Worm (Caenorhabditis elegans) whole organism, L1 larva: ENCODE measurements around the gene T12D8.5.

Experiments used
- F16B12.6 ChIP-seq: fragments of 150-350 bp; optimal IDR thresholded peaks from 2 replicates; lab custom pipeline; 2014; ENCODE audit warnings: missing biosample characterization, missing genetic modification characterization
- ama-1 ChIP-seq: fragments of 150-350 bp; optimal IDR thresholded peaks from 2 replicates; lab custom pipeline; 2014
- ceh-82 ChIP-seq, 3 experiments: fragments of 150-350 bp in 1 of 3; sonication (generic microtip) in 2 of 3; optimal IDR thresholded peaks; 2 replicates each; lab custom pipeline; 2014 to 2017; ENCODE audit warnings: missing biosample characterization in 3 of 3, missing genetic modification characterization in 3 of 3
- fkh-4 ChIP-seq: sonication (generic microtip); optimal IDR thresholded peaks from 2 replicates; lab custom pipeline; 2016; ENCODE audit warnings: missing compliant biosample characterization, missing genetic modification characterization, borderline replicate concordance
- mdl-1 ChIP-seq, 2 experiments: fragments of 150-350 bp; optimal IDR thresholded peaks; 2 replicates each; lab custom pipeline; 2014 to 2017; ENCODE audit warnings: missing biosample characterization in 2 of 2, missing genetic modification characterization in 2 of 2, inconsistent platforms in 1 of 2
- nhr-12 ChIP-seq: sonication (generic microtip); optimal IDR thresholded peaks from 2 replicates; lab custom pipeline; 2017; ENCODE audit warnings: missing biosample characterization, missing genetic modification characterization

DNA sequence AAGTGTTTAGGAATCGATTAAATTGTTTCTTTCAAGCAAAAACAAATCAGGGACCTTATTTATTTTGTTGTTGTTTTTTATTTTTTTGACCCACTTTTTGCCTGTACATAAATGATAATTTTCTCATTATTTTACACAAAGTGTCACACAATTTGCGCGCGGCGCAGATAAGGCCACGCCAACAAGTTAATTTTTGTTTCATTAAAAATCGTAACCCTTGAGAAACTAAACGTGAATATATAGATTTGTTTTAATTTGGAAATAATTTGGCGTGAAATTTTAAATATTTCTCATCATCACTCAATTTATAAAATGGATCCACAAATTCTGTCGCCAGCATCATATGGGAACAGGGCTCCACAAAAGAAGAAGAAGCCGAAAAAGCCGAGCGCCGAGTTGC lies 46.0 kb downstream of the T12D8.5 start, which contains the start of gene T05D4.5:
- TF ChIP-seq nhr-12 (tag; lab: Kevin White, UChicago) (no peak), fkh-4 (tag; lab: Kevin White, UChicago) (no peak), ama-1 (lab: Kevin White, UChicago) (no peak), ceh-82 (tag; optimal IDR thresholded peaks at IDR 0.05; lab: Kevin White, UChicago) (no peak), mdl-1 (tag; optimal IDR thresholded peaks at IDR 0.05; lab: Kevin White, UChicago) (no peak), F16B12.6 (tag; lab: Kevin White, UChicago) (no peak)
